Worm (Caenorhabditis elegans) whole organism, L3 larva: Measurements from ENCODE around the gene C16B8.2.

Experiments used
- R02D3.7 ChIP-seq: fragments of 150-350 bp; optimal IDR thresholded peaks from 2 replicates; lab custom pipeline; 2014; ENCODE audit warnings: missing biosample characterization, missing genetic modification characterization
- ZK546.5 ChIP-seq: sonication (generic microtip); optimal IDR thresholded peaks from 2 replicates; lab custom pipeline; 2017; ENCODE audit warnings: missing biosample characterization, missing genetic modification characterization
- aly-2 ChIP-seq: fragments of 150-350 bp; optimal IDR thresholded peaks from 2 replicates; lab custom pipeline; 2014; ENCODE audit warnings: missing biosample characterization, missing genetic modification characterization
- ceh-16 ChIP-seq: sonication (generic microtip); optimal IDR thresholded peaks from 2 replicates; lab custom pipeline; 2017; ENCODE audit warnings: missing biosample characterization, missing genetic modification characterization
- ceh-28 ChIP-seq: fragments of 150-350 bp; optimal IDR thresholded peaks from 2 replicates; lab custom pipeline; 2014; ENCODE audit warnings: missing biosample characterization, missing genetic modification reagents, missing genetic modification characterization
- ceh-9 ChIP-seq: sonication (generic microtip); optimal IDR thresholded peaks from 2 replicates; lab custom pipeline; 2018; ENCODE audit warnings: missing biosample characterization, missing genetic modification characterization
- daf-12 ChIP-seq: fragments of 150-350 bp; optimal IDR thresholded peaks from 2 replicates; lab custom pipeline; 2014; ENCODE audit warnings: missing biosample characterization, missing genetic modification reagents, missing genetic modification characterization
- egl-27 ChIP-seq: sonication (generic microtip); optimal IDR thresholded peaks from 4 replicates; lab custom pipeline; 2017; ENCODE audit warnings: missing biosample characterization, missing genetic modification reagents, missing genetic modification characterization
- egl-5 ChIP-seq: fragments of 150-350 bp; optimal IDR thresholded peaks from 2 replicates; lab custom pipeline; 2017; ENCODE audit warnings: missing biosample characterization, missing genetic modification reagents, missing genetic modification characterization, inconsistent platforms
- elt-1 ChIP-seq: fragments of 150-350 bp; optimal IDR thresholded peaks from 2 replicates; lab custom pipeline; 2014; ENCODE audit warnings: missing biosample characterization, missing genetic modification characterization
- elt-2 ChIP-seq: sonication (generic microtip); optimal IDR thresholded peaks from 2 replicates; lab custom pipeline; 2016; ENCODE audit warnings: missing genetic modification reagents, mild to moderate bottlenecking, missing genetic modification characterization, missing compliant biosample characterization
- eor-1 ChIP-seq, 2 experiments: fragments of 150-350 bp; optimal IDR thresholded peaks; 2 replicates each; lab custom pipeline; 2014 to 2018; ENCODE audit warnings: missing biosample characterization in 2 of 2, missing genetic modification characterization in 2 of 2
- fkh-10 ChIP-seq: sonication (generic microtip); optimal IDR thresholded peaks from 2 replicates; lab custom pipeline; 2017; ENCODE audit warnings: missing biosample characterization, missing genetic modification reagents, missing genetic modification characterization
- fkh-2 ChIP-seq: fragments of 150-350 bp; optimal IDR thresholded peaks from 2 replicates; lab custom pipeline; 2014; ENCODE audit warnings: missing biosample characterization, missing genetic modification reagents, missing genetic modification characterization
- fos-1 ChIP-seq: fragments of 150-350 bp; optimal IDR thresholded peaks from 2 replicates; lab custom pipeline; 2014; ENCODE audit warnings: missing biosample characterization, missing genetic modification characterization
- hmg-11 ChIP-seq: sonication (generic microtip); optimal IDR thresholded peaks from 2 replicates; lab custom pipeline; 2016; ENCODE audit warnings: missing genetic modification characterization, missing compliant biosample characterization
- lin-15B ChIP-seq: fragments of 150-350 bp; optimal IDR thresholded peaks from 2 replicates; lab custom pipeline; 2014; ENCODE audit warnings: missing biosample characterization, missing genetic modification characterization
- lin-39 ChIP-seq: fragments of 150-350 bp; optimal IDR thresholded peaks from 2 replicates; lab custom pipeline; 2018; ENCODE audit warnings: missing biosample characterization, missing genetic modification reagents, missing genetic modification characterization
- mdl-1 ChIP-seq: fragments of 150-350 bp; optimal IDR thresholded peaks from 2 replicates; lab custom pipeline; 2014; ENCODE audit warnings: missing biosample characterization, missing genetic modification characterization
- mml-1 ChIP-seq: fragments of 150-350 bp; sonication (generic microtip); optimal IDR thresholded peaks from 3 replicates; lab custom pipeline; 2014; ENCODE audit warnings: missing biosample characterization, missing genetic modification characterization
- nfya-1 ChIP-seq: sonication (generic microtip); optimal IDR thresholded peaks from 2 replicates; lab custom pipeline; 2017; ENCODE audit warnings: missing genetic modification characterization, mild to moderate bottlenecking, missing compliant biosample characterization, antibody characterized with exemption, moderate library complexity; ENCODE audit not compliant: insufficient read depth
- nhr-11 ChIP-seq: fragments of 150-350 bp; optimal IDR thresholded peaks from 2 replicates; lab custom pipeline; 2014; ENCODE audit warnings: missing biosample characterization, missing genetic modification characterization
- nhr-23 ChIP-seq: fragments of 150-350 bp; optimal IDR thresholded peaks from 2 replicates; lab custom pipeline; 2014; ENCODE audit warnings: missing biosample characterization, missing genetic modification reagents, missing genetic modification characterization
- nhr-237 ChIP-seq: fragments of 150-350 bp; optimal IDR thresholded peaks from 2 replicates; lab custom pipeline; 2014; ENCODE audit warnings: missing biosample characterization, missing genetic modification characterization
- nhr-28 ChIP-seq: fragments of 150-350 bp; optimal IDR thresholded peaks from 2 replicates; lab custom pipeline; 2014; ENCODE audit warnings: missing biosample characterization, missing genetic modification characterization
- nhr-67 ChIP-seq: fragments of 150-350 bp; optimal IDR thresholded peaks from 2 replicates; lab custom pipeline; 2014; ENCODE audit warnings: missing biosample characterization, missing genetic modification characterization
- nhr-76 ChIP-seq: fragments of 150-350 bp; sonication (generic microtip); optimal IDR thresholded peaks from 5 replicates; lab custom pipeline; 2014; ENCODE audit warnings: missing biosample characterization, missing genetic modification characterization
- nhr-77 ChIP-seq: fragments of 150-350 bp; optimal IDR thresholded peaks from 2 replicates; lab custom pipeline; 2014; ENCODE audit warnings: missing biosample characterization, missing genetic modification characterization
- pha-4 ChIP-seq: fragments of 150-350 bp; optimal IDR thresholded peaks from 2 replicates; lab custom pipeline; 2014; ENCODE audit warnings: missing biosample characterization, missing genetic modification reagents, missing genetic modification characterization
- pqm-1 ChIP-seq: fragments of 150-350 bp; optimal IDR thresholded peaks from 2 replicates; lab custom pipeline; 2017; ENCODE audit warnings: missing biosample characterization, missing genetic modification characterization, inconsistent platforms
- sea-2 ChIP-seq: fragments of 150-350 bp; sonication (generic microtip); optimal IDR thresholded peaks from 4 replicates; lab custom pipeline; 2014; ENCODE audit warnings: missing biosample characterization, missing genetic modification reagents, missing genetic modification characterization
- snpc-4 ChIP-seq: fragments of 150-350 bp; optimal IDR thresholded peaks from 2 replicates; lab custom pipeline; 2014; ENCODE audit warnings: missing biosample characterization, missing genetic modification characterization
- tbx-2 ChIP-seq: sonication (generic microtip); optimal IDR thresholded peaks from 2 replicates; lab custom pipeline; 2016; ENCODE audit warnings: mild to moderate bottlenecking, missing genetic modification characterization, missing compliant biosample characterization
- unc-62 ChIP-seq: fragments of 150-350 bp; sonication (generic microtip); optimal IDR thresholded peaks from 4 replicates; lab custom pipeline; 2014; ENCODE audit warnings: missing biosample characterization, missing genetic modification reagents, missing genetic modification characterization
- zag-1 ChIP-seq: fragments of 150-350 bp; optimal IDR thresholded peaks from 2 replicates; lab custom pipeline; 2014; ENCODE audit warnings: missing biosample characterization, missing genetic modification characterization
- ztf-11 ChIP-seq: fragments of 150-350 bp; optimal IDR thresholded peaks from 2 replicates; lab custom pipeline; 2014; ENCODE audit warnings: missing biosample characterization, missing genetic modification characterization
- ztf-4 ChIP-seq: fragments of 150-350 bp; optimal IDR thresholded peaks from 2 replicates; lab custom pipeline; 2014; ENCODE audit warnings: missing biosample characterization, missing genetic modification characterization

C16B8.2 gene

ce11 chrX:3979146-3979545, 12.9 kb upstream of the C16B8.2 start:
- TF ChIP-seq nhr-28 (no peak), aly-2 (no peak), zag-1 (tag; lab: Kevin White, UChicago) (no peak), nhr-76 (tag; lab: Kevin White, UChicago) (no peak), sea-2 (GFP tag; lab: Kevin White, UChicago) (no peak), fkh-10 (GFP tag; lab: Kevin White, UChicago) (no peak), nfya-1 (tag; lab: Kevin White, UChicago) (no peak), daf-12 (tag; lab: Kevin White, UChicago) (no peak), fkh-2 (tag; lab: Kevin White, UChicago) (no peak), ZK546.5 (tag; lab: Kevin White, UChicago) (no peak), fos-1 (tag; lab: Kevin White, UChicago) (no peak), nhr-11 (tag; lab: Kevin White, UChicago) (no peak), elt-2 (no peak)

ce11 chrX:3977271-3977670, 11.0 kb upstream of the C16B8.2 start:
- TF ChIP-seq lin-39 = no peak
- TF ChIP-seq zag-1 (tag; lab: Kevin White, UChicago) = no peak
- no peak for TF ChIP-seq ceh-16 (tag; lab: Kevin White, UChicago)
- TF ChIP-seq nhr-77 (tag; lab: Kevin White, UChicago) = no peak
- no peak for TF ChIP-seq R02D3.7 (tag; lab: Kevin White, UChicago)
- TF ChIP-seq nhr-23 (tag; lab: Kevin White, UChicago) = no peak
- TF ChIP-seq snpc-4 (tag; lab: Kevin White, UChicago) = no peak
- no peak for TF ChIP-seq ceh-28 (tag; lab: Kevin White, UChicago)

- TF ChIP-seq lin-39 (peak; percentile 8), daf-12 (tag; lab: Kevin White, UChicago) (no peak)
Measured at ce11 chrX:3976755-3977154, 10.5 kb upstream of the C16B8.2 start.

ce11 chrX:3974160-3974559, 7.9 kb upstream of the C16B8.2 start:
- TF ChIP-seq nfya-1 (tag; lab: Kevin White, UChicago) = peak; percentile 25
- no peak for TF ChIP-seq egl-27 (tag; lab: Kevin White, UChicago)
- no peak for TF ChIP-seq pha-4 (tag; lab: Kevin White, UChicago)
- TF ChIP-seq, all 47 proteins: peak for 1

- no peak for TF ChIP-seq aly-2
- no peak for TF ChIP-seq fkh-10 (GFP tag; lab: Kevin White, UChicago)
- no peak for TF ChIP-seq pha-4 (tag; lab: Kevin White, UChicago)
- TF ChIP-seq mdl-1 (tag; lab: Kevin White, UChicago) = no peak
- no peak for TF ChIP-seq egl-27 (tag; lab: Kevin White, UChicago)
- no peak for TF ChIP-seq pqm-1
- TF ChIP-seq egl-5 (tag; lab: Kevin White, UChicago) = no peak
- TF ChIP-seq nhr-237 (tag; lab: Kevin White, UChicago) = no peak
- no peak for TF ChIP-seq unc-62 (GFP tag; lab: Kevin White, UChicago)
- no peak for TF ChIP-seq nhr-76 (tag; lab: Kevin White, UChicago)
- no peak for TF ChIP-seq R02D3.7 (tag; lab: Kevin White, UChicago)
- no peak for TF ChIP-seq ztf-11 (tag; lab: Kevin White, UChicago)
- TF ChIP-seq hmg-11 = no peak
- no peak for TF ChIP-seq mml-1
- no peak for TF ChIP-seq nhr-11 (tag; lab: Kevin White, UChicago)
- TF ChIP-seq, all 47 proteins: peak for 0
Measured at ce11 chrX:3973534-3973933, 7.3 kb upstream of the C16B8.2 start, which contains the start of gene C16B8.4. C16B8.4 (minus strand) TSS chrX:3973634.

- TF ChIP-seq nhr-67 (tag; lab: Kevin White, UChicago) (no peak), daf-12 (tag; lab: Kevin White, UChicago) (no peak), zag-1 (tag; lab: Kevin White, UChicago) (no peak), ztf-4 (tag; lab: Kevin White, UChicago) (no peak), egl-27 (tag; lab: Kevin White, UChicago) (no peak), lin-15B (tag; lab: Kevin White, UChicago) (no peak), ztf-11 (tag; lab: Kevin White, UChicago) (no peak), nfya-1 (tag; lab: Kevin White, UChicago) (no peak), elt-1 (no peak), ceh-9 (tag; lab: Kevin White, UChicago) (no peak), hmg-11 (no peak), sea-2 (GFP tag; lab: Kevin White, UChicago) (no peak), tbx-2 (tag; lab: Kevin White, UChicago) (no peak), eor-1 (tag; optimal IDR thresholded peaks at IDR 0.05; lab: Kevin White, UChicago) (no peak)
Measured at ce11 chrX:3970786-3971185, 4.6 kb upstream of the C16B8.2 start.
